Fruit fly (Drosophila melanogaster) ovary, adult (tissue): ENCODE results near the gene alphaTub67C.

Experiments
- CG17801 ChIP-seq: fragments of 200-800 bp; optimal IDR thresholded peaks from 2 replicates; lab custom pipeline; 2019; ENCODE audit warnings: missing biosample characterization, mild to moderate bottlenecking, missing genetic modification characterization, moderate library complexity; ENCODE audit not compliant: partially characterized antibody

Gene alphaTub67C

DNA sequence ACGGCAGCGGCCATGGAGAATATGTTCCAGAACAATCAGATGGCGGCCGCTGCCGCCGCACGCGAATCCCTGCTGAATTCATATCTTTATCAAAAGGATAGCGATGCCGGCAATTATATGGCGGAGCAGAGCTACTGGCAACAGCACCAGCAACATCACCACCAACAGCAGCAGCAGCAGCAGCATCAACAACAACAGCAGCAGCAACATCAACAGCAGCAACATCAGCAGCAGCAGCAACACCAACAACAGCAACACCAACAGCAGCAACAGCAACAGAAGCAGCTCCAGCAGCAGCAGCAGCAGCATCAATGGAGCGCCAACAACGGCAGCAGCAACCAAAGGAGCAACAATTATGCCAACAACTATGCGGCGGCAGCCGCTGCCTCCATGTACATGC lies 27.7 kb downstream of the alphaTub67C start:
- TF ChIP-seq CG17801: no peak

DNA sequence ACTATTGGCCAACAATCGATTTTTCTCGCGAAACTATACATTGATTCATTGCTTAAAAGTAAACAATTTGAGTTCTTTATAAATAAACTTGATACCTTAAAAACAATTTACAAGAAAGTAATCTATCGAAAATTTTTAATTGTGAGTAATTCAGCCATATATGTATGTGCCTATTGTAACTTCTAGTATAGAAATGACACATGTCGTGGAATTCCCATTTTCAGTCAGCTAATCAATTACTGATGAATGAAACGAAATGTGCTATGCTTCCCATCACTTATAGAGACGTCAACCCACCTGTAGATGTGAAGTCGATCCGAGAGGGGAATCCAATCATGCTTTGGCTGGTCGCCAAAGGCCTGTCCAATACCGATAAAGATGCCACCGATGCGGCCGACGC lies 30.1 kb downstream of the alphaTub67C start:
- no peak for TF ChIP-seq CG17801

DNA sequence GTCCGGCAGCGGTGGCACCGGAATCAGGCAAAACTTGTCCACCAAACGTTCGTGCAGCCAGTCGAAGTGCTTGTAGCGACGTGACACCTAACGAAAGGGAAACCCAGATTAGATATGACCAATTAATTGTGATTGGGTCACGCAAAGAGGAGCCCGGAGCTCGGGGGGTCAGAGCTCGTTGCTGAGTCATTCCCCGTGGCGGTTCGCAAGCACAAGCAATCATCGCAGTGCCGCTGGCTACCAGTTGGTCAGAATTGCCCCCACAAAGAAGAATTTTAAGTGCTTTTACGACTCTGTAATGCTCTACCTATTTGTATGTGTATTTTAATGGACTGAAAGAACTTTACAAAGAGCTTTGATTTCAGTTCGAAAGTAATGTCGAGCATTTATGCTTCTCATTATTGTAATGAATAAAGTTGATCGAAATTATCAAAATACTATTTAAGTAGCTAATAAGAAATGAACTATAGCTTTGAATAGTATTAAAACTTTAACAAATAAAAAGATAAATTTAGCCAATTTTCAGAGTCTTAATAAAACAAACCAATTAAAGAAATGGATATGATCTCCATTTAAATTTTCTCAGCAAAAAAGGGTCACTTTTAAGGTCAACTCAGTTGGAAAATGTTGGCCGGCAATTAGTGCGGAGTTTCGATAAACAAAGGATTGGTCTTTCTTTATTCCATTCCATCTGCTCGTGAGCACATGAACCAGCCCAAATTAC lies 31.2 kb downstream of the alphaTub67C start:
- no peak for TF ChIP-seq CG17801

DNA sequence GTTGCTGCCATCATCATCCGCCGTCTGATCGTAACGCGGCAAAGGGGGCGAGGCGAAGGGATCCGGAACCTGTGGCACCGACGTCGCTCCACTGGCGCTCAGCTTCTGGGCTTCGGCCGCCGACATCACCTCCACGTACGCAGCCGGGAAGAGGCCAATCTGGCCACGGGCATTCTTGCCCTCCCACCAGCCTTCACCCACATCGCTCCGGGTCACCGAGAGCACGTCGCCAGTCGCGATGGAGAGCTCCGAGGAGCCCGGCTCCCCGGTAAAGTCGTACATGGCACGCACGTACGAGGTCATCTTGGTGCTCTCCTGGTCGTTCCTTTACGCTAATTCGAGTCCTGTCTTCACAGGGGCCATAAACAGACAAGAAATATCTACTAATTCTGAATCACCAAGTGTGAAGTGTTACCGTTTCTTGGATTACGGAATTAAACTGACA lies 32.3 kb downstream of the alphaTub67C start, which contains the start of gene SH3PX1:
Gene SH3PX1, minus strand, starts transcription at position 445 of the 445 bp plus-strand sequence.
- TF ChIP-seq CG17801: no peak

DNA sequence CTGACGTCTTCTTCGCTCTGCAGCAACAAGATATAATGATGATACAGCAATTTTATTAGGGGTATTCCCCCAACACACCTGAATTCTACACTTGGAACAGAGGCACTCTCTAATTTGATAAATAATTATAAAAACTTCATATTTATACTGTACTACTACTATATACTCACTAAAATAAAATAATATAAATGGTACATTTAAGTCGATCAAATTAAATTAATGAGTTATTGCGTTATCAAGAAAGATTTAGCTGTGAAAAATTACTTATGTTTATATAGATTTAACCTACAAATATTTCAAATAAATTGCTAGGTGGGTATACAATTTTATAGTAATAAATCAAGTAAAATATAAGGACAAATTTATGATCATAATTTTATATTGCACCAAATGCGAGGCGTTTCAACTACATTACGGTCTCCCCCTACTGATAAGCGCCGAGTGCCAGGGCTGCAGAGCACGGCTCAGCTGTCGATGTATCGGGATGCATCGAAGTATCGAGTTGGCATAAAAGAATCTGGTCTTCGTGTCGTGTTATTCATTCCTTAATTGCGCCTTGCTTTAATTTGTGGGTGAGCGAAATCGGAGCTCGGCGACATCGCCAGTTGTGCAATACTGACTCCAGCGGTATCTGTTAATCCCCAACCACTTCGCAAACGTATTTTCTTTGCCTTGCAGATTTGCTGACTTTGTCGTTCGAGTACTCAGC lies 32.9 kb downstream of the alphaTub67C start, which contains the start of gene vsg:
Gene vsg, plus strand, starts transcription at position 497 of the 709 bp plus-strand sequence.
- peak; percentile 66 for TF ChIP-seq CG17801

DNA sequence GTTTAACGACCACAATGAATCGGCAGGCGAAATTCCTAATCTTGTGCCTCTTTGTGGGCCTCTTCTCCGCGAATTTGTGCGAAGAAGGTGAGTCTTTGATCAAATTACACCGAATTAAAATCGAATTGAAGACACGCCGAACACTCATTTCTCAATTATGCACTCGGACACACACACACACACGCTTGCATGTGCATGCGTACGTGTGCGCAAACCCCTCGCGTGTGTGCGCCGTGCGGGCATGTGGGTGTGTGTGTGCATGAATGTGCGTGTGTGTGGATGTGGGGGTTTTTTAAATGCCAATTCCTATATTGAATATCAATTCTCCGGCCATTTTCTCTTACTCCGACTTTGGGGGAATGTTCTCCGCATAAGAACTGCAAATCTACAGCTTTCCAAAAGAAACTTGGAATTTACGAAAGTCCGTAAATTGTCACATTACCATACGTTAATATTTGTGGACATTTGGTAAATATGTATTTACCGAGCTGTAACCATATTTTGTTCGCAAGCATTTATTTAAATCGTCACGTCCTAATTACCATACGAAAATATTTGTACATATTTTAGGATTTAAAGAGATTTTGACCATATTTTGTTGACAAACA lies 33.6 kb downstream of the alphaTub67C start:
- TF ChIP-seq CG17801: no peak

- no peak for TF ChIP-seq CG17801
These were observed 35.5 kb downstream of the alphaTub67C start for dm6 chr3L:9716595-9716994.

- TF ChIP-seq CG17801: no peak
These were observed 36.0 kb downstream of the alphaTub67C start for dm6 chr3L:9717101-9717500.

DNA sequence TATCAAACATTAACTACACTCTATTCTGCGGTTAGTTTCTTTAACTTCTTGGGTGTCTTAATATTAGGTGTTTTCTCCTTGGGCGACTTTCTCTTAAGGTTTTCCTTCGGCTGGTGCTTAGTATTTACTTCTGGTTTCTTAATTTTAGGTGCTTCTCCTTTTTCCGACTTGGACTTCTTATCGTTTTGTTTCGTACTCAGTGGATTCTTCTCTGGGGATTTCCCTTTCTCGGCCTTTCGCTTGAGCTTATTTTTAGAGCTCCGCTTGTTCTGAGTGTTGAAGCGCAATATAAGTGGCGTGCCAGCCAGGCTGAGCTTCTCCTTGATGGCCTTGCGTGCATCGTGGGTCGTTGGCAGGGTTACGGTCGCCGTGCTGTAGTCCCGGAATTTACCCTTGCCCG lies 36.8 kb downstream of the alphaTub67C start:
- TF ChIP-seq CG17801: no peak

dm6 chr3L:9718929-9719328 lies 37.9 kb downstream of the alphaTub67C start, which contains the start of the genes CG18178 and CG14174:
Gene CG18178, minus strand, starts transcription at chr3L:9719144.
Gene CG14174, plus strand, starts transcription at chr3L:9719328.
- peak; percentile 78 for TF ChIP-seq CG17801

DNA sequence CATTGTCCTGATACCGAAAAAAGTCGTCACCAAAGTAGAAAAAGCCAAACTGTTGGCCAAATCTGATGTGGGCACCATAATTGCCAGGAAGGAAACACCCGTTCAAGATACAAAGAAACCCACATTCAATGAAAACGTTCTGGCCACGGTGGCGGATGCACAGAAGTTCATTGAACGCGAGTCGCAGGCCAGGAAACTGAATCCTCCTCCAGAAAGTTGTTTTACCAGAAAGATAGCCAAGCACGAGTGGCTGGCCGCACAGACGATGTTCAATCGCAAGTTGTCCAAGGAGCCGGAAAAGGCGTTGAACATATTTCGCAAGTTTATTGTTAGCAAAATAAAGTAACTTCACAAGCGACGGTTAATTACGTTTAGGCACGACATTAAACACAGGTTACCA lies 39.0 kb downstream of the alphaTub67C start:
- no peak for TF ChIP-seq CG17801

DNA sequence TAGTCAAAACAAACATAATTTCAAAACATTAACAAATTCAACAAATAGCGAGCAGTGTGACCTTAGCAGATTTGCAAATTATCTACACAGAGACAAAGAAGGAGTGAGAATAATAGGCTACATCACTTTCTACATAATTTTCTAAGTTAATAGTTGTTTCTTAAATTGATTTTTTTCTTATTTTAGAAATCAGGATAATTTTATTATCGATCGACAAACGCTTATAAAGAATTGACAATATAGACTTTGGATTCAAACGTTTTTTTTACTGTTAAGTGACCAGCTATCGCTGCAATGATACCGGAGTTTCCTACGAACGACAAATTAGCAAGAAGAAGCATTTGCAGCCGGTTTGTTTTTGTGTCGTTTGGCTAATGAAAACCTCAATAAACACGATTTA lies 42.0 kb downstream of the alphaTub67C start, which contains the start of the genes nbs and defl:
Gene nbs, minus strand, starts transcription at position 87 of the 400 bp plus-strand sequence.
Gene defl, plus strand, starts transcription at position 316 of the 400 bp plus-strand sequence.
- peak; percentile 63 for TF ChIP-seq CG17801

DNA sequence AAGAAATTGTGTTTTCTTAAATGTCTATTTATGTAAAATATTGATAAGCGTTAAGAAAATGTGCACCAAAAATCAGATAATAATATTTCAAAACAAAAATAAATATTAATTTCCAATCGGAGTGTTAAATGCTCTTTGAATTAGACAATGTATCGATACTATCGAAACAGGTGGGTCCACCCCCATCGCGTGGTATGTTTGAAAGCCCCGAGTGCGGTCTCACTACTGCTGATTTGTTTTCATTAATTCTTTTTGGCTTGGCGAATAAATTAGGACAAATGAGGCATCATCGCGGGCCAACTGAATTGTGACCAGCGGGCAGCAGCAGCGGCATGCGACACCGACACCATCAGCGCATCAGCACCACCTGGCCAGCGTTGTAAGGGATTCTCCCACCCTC lies 45.6 kb downstream of the alphaTub67C start, which contains the start of gene Naa60:
Gene Naa60, plus strand, starts transcription at position 189 of the 400 bp plus-strand sequence.
- TF ChIP-seq CG17801: peak; percentile 28

- TF ChIP-seq CG17801: no peak
These were observed 48.8 kb downstream of the alphaTub67C start, which contains the start of gene ATPsynB for dm6 chr3L:9729795-9730421. Gene ATPsynB, plus strand, starts transcription at chr3L:9729999.
